Worm (Caenorhabditis elegans): ENCODE results near the gene ggtb-1.

ggtb-1 gene

ce11 chrIII:7153747-7154238, 20.2 kb downstream of the ggtb-1 start, which contains the start of gene ogt-1 (continued):
- TF ChIP-seq hlh-30 (tag; optimal IDR thresholded peaks at IDR 0.05; ENCODE audit: insufficient read depth) (peak; percentile 88), dpl-1 (GFP tag; optimal IDR thresholded peaks at IDR 0.05) (peak; percentile 61), ctbp-1 (GFP tag; IDR thresholded peaks at IDR 0.05) (peak; percentile 84), mxl-2 (GFP tag; conservative IDR thresholded peaks at IDR 0.05) (no peak), zfp-2 (tag; optimal IDR thresholded peaks at IDR 0.05) (no peak), daf-19 (GFP tag; conservative IDR thresholded peaks at IDR 0.05) (0 out of 2 replicates have a peak, but pooled peaks have one; percentile 34), ZK337.2 (GFP tag; IDR thresholded peaks at IDR 0.05) (no peak), cey-2 (tag; optimal IDR thresholded peaks at IDR 0.05; ENCODE audit: borderline replicate concordance, insufficient read depth) (peak; percentile 43), R02D3.7 (tag; optimal IDR thresholded peaks at IDR 0.05) (no peak), php-3 (GFP tag; IDR thresholded peaks at IDR 0.05) (0 out of 2 replicates have a peak, but pooled peaks have one; percentile 36), hmg-1.1 (GFP tag; IDR thresholded peaks at IDR 0.05) (peak; percentile 82), daf-12 (tag; optimal IDR thresholded peaks at IDR 0.05) (no peak), ceh-28 (tag; optimal IDR thresholded peaks at IDR 0.05) (peak; percentile 32), tag-97 (GFP tag; IDR thresholded peaks at IDR 0.05) (no peak), fos-1 (tag; optimal IDR thresholded peaks at IDR 0.05) (no peak), spr-1 (tag; optimal IDR thresholded peaks at IDR 0.05) (peak; percentile 33), daf-16 (GFP tag; optimal IDR thresholded peaks at IDR 0.05) (peak in 1 of 2 experiments; percentile 24), daf-16 (tag; optimal IDR thresholded peaks at IDR 0.05) (peak; percentile 82), daf-8 (GFP tag; IDR thresholded peaks at IDR 0.05) (no peak), fkh-10 (GFP tag; optimal IDR thresholded peaks at IDR 0.05) (no peak), zip-11 (GFP tag; IDR thresholded peaks at IDR 0.05) (no peak), T26A8.4 (GFP tag; IDR thresholded peaks at IDR 0.05) (peak; percentile 80), attf-4 (tag; optimal IDR thresholded peaks at IDR 0.05) (no peak), lin-15B (tag; optimal IDR thresholded peaks at IDR 0.05) (no peak), rbr-2 (tag; optimal IDR thresholded peaks at IDR 0.05) (peak; percentile 85), Y48G9A.11 (GFP tag; IDR thresholded peaks at IDR 0.05) (no peak), dve-1 (tag; optimal IDR thresholded peaks at IDR 0.05; ENCODE audit: insufficient read depth) (peak; percentile 89), tra-1 (GFP tag; IDR thresholded peaks at IDR 0.05) (peak; percentile 62; the same call in 1 of the 2 replicates), lin-13 (GFP tag; optimal IDR thresholded peaks at IDR 0.05) (peak; percentile 28), aly-2 (tag; optimal IDR thresholded peaks at IDR 0.05) (no peak), ces-1 (GFP tag; optimal IDR thresholded peaks at IDR 0.05) (peak; percentile 58), nhr-28 (tag; optimal IDR thresholded peaks at IDR 0.05) (peak; percentile 65), snpc-4 (tag; optimal IDR thresholded peaks at IDR 0.05) (no peak), nhr-10 (tag; optimal IDR thresholded peaks at IDR 0.05) (peak; percentile 51), lin-1 (GFP tag; IDR thresholded peaks at IDR 0.05) (peak; percentile 31; the same call in 1 of the 2 replicates), ztf-7 (tag; optimal IDR thresholded peaks at IDR 0.05) (no peak), lin-38 (GFP tag; IDR thresholded peaks at IDR 0.05) (peak; percentile 64), Y75B8A.6 (GFP tag; IDR thresholded peaks at IDR 0.05) (no peak), ceh-62 (tag; optimal IDR thresholded peaks at IDR 0.05) (no peak), F44E2.7 (GFP tag; IDR thresholded peaks at IDR 0.05) (no peak), jun-1 (tag; optimal IDR thresholded peaks at IDR 0.05) (peak; percentile 65), spr-3 (GFP tag; optimal IDR thresholded peaks at IDR 0.05) (peak; percentile 24), pqm-1 (tag; optimal IDR thresholded peaks at IDR 0.05) (no peak), zip-2 (tag; optimal IDR thresholded peaks at IDR 0.05) (no peak), zag-1 (tag; optimal IDR thresholded peaks at IDR 0.05) (no peak), zfp-3 (GFP tag; conservative IDR thresholded peaks at IDR 0.05) (no peak), snpc-1.2 (GFP tag; IDR thresholded peaks at IDR 0.05) (no peak), unc-39 (tag; optimal IDR thresholded peaks at IDR 0.05) (no peak), mxl-3 (GFP tag; optimal IDR thresholded peaks at IDR 0.05) (no peak), nhr-25 (tag; optimal IDR thresholded peaks at IDR 0.05; ENCODE audit: borderline replicate concordance, insufficient read depth) (peak; percentile 35), mep-1 (tag; optimal IDR thresholded peaks at IDR 0.05) (peak; percentile 88), F10B5.3 (tag; optimal IDR thresholded peaks at IDR 0.05) (peak; percentile 32)

Measured in whole organism, L4 larva.